Fruit fly (Drosophila melanogaster): ENCODE measurements around the gene Tsp26A.

Gene Tsp26A

DNA sequence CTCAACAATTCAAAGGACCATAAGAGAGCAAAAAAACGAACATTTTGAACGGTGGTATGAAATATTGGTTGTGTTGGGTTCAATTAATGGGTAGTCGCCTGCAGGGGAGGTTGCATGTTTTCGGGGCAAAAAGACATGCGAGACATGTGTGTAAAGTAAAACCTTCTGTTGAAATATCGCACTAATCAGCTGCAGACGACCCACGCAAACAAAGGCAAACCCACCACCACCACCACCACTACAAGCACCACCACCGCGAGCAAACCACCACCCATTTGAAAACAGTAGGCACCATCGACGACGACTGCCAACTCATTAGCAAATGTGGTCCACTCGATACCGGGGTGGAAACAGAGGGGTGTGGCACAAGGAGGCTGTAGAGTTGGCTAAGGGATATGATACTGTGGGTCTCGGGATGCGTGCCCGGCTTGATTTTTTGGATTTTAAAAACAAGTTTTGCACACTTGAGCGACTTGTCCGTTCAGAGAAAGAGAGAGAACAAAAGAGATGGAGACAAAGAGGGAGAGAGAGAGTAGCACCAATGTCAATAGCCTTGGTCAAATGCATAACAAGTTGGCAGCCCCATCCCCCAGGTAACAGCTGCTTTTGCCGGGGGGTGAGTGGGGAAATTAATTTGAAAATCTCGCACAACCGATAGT, 22.8 kb upstream of the Tsp26A start (continued):
- TF ChIP-seq CG2712 (tag; optimal IDR thresholded peaks at IDR 0.05) (peak; percentile 10), Dp (GFP tag; optimal IDR thresholded peaks at IDR 0.05) (no peak), Bgb (GFP tag; IDR thresholded peaks at IDR 0.05; ENCODE audit: partially characterized antibody) (no peak), Dip2 (GFP tag; IDR thresholded peaks at IDR 0.05) (no peak), Dfd (GFP tag; optimal IDR thresholded peaks at IDR 0.05) (no peak), Lpt (GFP tag; optimal IDR thresholded peaks at IDR 0.05) (no peak), CG32767 (GFP tag; IDR thresholded peaks at IDR 0.05) (no peak), Optix (GFP tag; IDR thresholded peaks at IDR 0.05) (no peak), vvl (GFP tag; IDR thresholded peaks at IDR 0.05) (no peak), CG9797 (GFP tag; optimal IDR thresholded peaks at IDR 0.05) (no peak), CG10979 (tag; optimal IDR thresholded peaks at IDR 0.05) (no peak), CG14050 (GFP tag; IDR thresholded peaks at IDR 0.05) (no peak), CG10959 (GFP tag; IDR thresholded peaks at IDR 0.05) (no peak), CG1233 (GFP tag; optimal IDR thresholded peaks at IDR 0.05) (no peak), CG1792 (GFP tag; optimal IDR thresholded peaks at IDR 0.05) (no peak), CG10565 (GFP tag; optimal IDR thresholded peaks at IDR 0.05) (no peak), CG32772 (GFP tag; IDR thresholded peaks at IDR 0.05) (no peak), pros (GFP tag; optimal IDR thresholded peaks at IDR 0.05) (peak; percentile 97), CG9727 (GFP tag; optimal IDR thresholded peaks at IDR 0.05) (no peak), ase (GFP tag; IDR thresholded peaks at IDR 0.05) (no peak), CG9876 (GFP tag; optimal IDR thresholded peaks at IDR 0.05) (no peak), CG10543 (GFP tag; optimal IDR thresholded peaks at IDR 0.05) (peak; percentile 51), odd (GFP tag; optimal IDR thresholded peaks at IDR 0.05) (no peak), zen2 (GFP tag; IDR thresholded peaks at IDR 0.05; ENCODE audit: partially characterized antibody) (no peak), zfh2 (GFP tag; optimal IDR thresholded peaks at IDR 0.05) (no peak), ara (GFP tag; IDR thresholded peaks at IDR 0.05) (no peak), ttk (GFP tag; IDR thresholded peaks at IDR 0.05) (no peak), trem (tag; optimal IDR thresholded peaks at IDR 0.05) (peak; percentile 98), Bteb2 (GFP tag; optimal IDR thresholded peaks at IDR 0.05) (no peak), stwl (tag; optimal IDR thresholded peaks at IDR 0.05) (no peak), Oli (tag; optimal IDR thresholded peaks at IDR 0.05) (no peak), Asciz (GFP tag; optimal IDR thresholded peaks at IDR 0.05) (no peak), Pdp1 (GFP tag; optimal IDR thresholded peaks at IDR 0.05) (peak in 1 of 2 experiments; percentile 38), shn (GFP tag; optimal IDR thresholded peaks at IDR 0.05) (no peak), vnd (GFP tag; IDR thresholded peaks at IDR 0.05; ENCODE audit: partially characterized antibody) (no peak), luna (GFP tag; optimal IDR thresholded peaks at IDR 0.05) (no peak), nom (GFP tag; optimal IDR thresholded peaks at IDR 0.05) (peak; percentile 67), nau (GFP tag; optimal IDR thresholded peaks at IDR 0.05) (peak; percentile 20), CG6689 (GFP tag; IDR thresholded peaks at IDR 0.05) (no peak), Bdp1 (GFP tag; optimal IDR thresholded peaks at IDR 0.05) (no peak), Lhr (GFP tag; optimal IDR thresholded peaks at IDR 0.05) (no peak), CG2129 (GFP tag; IDR thresholded peaks at IDR 0.05; ENCODE audit: partially characterized antibody) (no peak), Nf-YA (GFP tag; IDR thresholded peaks at IDR 0.05) (no peak), Ptx1 (GFP tag; IDR thresholded peaks at IDR 0.05) (no peak), dmrt99B (tag; optimal IDR thresholded peaks at IDR 0.05) (no peak), CG17385 (GFP tag; optimal IDR thresholded peaks at IDR 0.05) (no peak), CG2202 (tag; optimal IDR thresholded peaks at IDR 0.05) (no peak), org-1 (GFP tag; optimal IDR thresholded peaks at IDR 0.05) (no peak), Antp (GFP tag; optimal IDR thresholded peaks at IDR 0.05) (no peak), Hmx (GFP tag; optimal IDR thresholded peaks at IDR 0.05) (no peak), CG10267 (tag; optimal IDR thresholded peaks at IDR 0.05) (no peak)
